Fruit fly (Drosophila melanogaster) whole organism, pupa: ENCODE measurements around the gene pr.

Experiments used
- CG10348 ChIP-seq: fragments of 200-800 bp; sonication (Bioruptor generic); IDR thresholded peaks from 2 replicates; pipeline ENCODE4 v1.3.6; 2022; ENCODE audit warnings: missing biosample characterization, missing genetic modification characterization
- CG12605 ChIP-seq: fragments of 200-800 bp; sonication (Bioruptor generic); IDR thresholded peaks from 2 replicates; pipeline ENCODE4 v1.3.6; 2022; ENCODE audit warnings: missing biosample characterization, missing genetic modification characterization
- CG13204 ChIP-seq: fragments of 200-800 bp; sonication (Bioruptor generic); optimal IDR thresholded peaks from 2 replicates; lab custom pipeline; 2018; ENCODE audit warnings: missing biosample characterization, mild to moderate bottlenecking, missing genetic modification characterization, moderate library complexity
- CG14655 ChIP-seq: fragments of 200-800 bp; sonication (Bioruptor generic); optimal IDR thresholded peaks from 3 replicates; lab custom pipeline; 2017; ENCODE audit warnings: mild to moderate bottlenecking, missing biosample characterization, missing genetic modification reagents, missing genetic modification characterization
- CG15710 ChIP-seq: fragments of 200-800 bp; sonication (Bioruptor generic); optimal IDR thresholded peaks from 2 replicates; lab custom pipeline; 2018; ENCODE audit warnings: missing biosample characterization, mild to moderate bottlenecking, missing genetic modification characterization, moderate library complexity
- CG17806 ChIP-seq: fragments of 200-800 bp; sonication (Bioruptor generic); optimal IDR thresholded peaks from 2 replicates; lab custom pipeline; 2018; ENCODE audit warnings: missing biosample characterization, mild to moderate bottlenecking, missing genetic modification characterization, moderate library complexity
- CG32121 ChIP-seq: fragments of 200-800 bp; sonication (Bioruptor generic); IDR thresholded peaks from 2 replicates; pipeline ENCODE4 v1.3.6; 2022; ENCODE audit warnings: missing biosample characterization, missing genetic modification characterization
- CG34367 ChIP-seq: fragments of 200-800 bp; sonication (Bioruptor generic); optimal IDR thresholded peaks from 2 replicates; lab custom pipeline; 2018; ENCODE audit warnings: missing biosample characterization, mild to moderate bottlenecking, missing genetic modification characterization
- CG4496 ChIP-seq: fragments of 200-800 bp; sonication (Bioruptor generic); IDR thresholded peaks from 3 replicates; pipeline ENCODE4 v1.3.6; 2022; ENCODE audit warnings: missing biosample characterization, missing genetic modification characterization
- CG8159 ChIP-seq: fragments of 200-800 bp; sonication (Bioruptor generic); optimal IDR thresholded peaks from 3 replicates; lab custom pipeline; 2018; ENCODE audit warnings: missing biosample characterization, mild to moderate bottlenecking, missing genetic modification characterization, moderate library complexity
- CG8301 ChIP-seq: fragments of 200-800 bp; sonication (Bioruptor generic); optimal IDR thresholded peaks from 2 replicates; lab custom pipeline; 2018; ENCODE audit warnings: missing biosample characterization, mild to moderate bottlenecking, missing genetic modification characterization
- CG9948 ChIP-seq: fragments of 200-800 bp; sonication (Bioruptor generic); optimal IDR thresholded peaks from 2 replicates; lab custom pipeline; 2018; ENCODE audit warnings: missing biosample characterization, mild to moderate bottlenecking, missing genetic modification characterization, moderate library complexity
- D1 ChIP-seq: fragments of 200-800 bp; sonication (Bioruptor generic); optimal IDR thresholded peaks from 2 replicates; lab custom pipeline; 2018; ENCODE audit warnings: missing biosample characterization, mild to moderate bottlenecking, missing genetic modification characterization, moderate library complexity
- EcR ChIP-seq: fragments of 200-800 bp; sonication (Bioruptor generic); optimal IDR thresholded peaks from 3 replicates; lab custom pipeline; 2019; ENCODE audit warnings: missing biosample characterization, missing genetic modification characterization, mild to moderate bottlenecking, moderate library complexity, missing genetic modification reagents
- Ets98B ChIP-seq: fragments of 200-800 bp; sonication (Bioruptor generic); IDR thresholded peaks from 2 replicates; pipeline ENCODE4 v1.3.6; 2022; ENCODE audit warnings: missing biosample characterization, missing genetic modification characterization
- Pif1A ChIP-seq: fragments of 200-800 bp; sonication (Bioruptor generic); optimal IDR thresholded peaks from 3 replicates; lab custom pipeline; 2016; ENCODE audit warnings: missing biosample characterization, missing genetic modification characterization
- Pif1B ChIP-seq: fragments of 200-800 bp; sonication (Bioruptor generic); optimal IDR thresholded peaks from 3 replicates; lab custom pipeline; 2016; ENCODE audit warnings: missing biosample characterization, missing genetic modification characterization
- Snoo ChIP-seq: fragments of 200-800 bp; sonication (Bioruptor generic); optimal IDR thresholded peaks from 3 replicates; lab custom pipeline; 2017; ENCODE audit warnings: missing biosample characterization, mild to moderate bottlenecking, missing genetic modification characterization, inconsistent platforms
- fd96Ca ChIP-seq: fragments of 200-800 bp; sonication (Bioruptor generic); IDR thresholded peaks from 3 replicates; pipeline ENCODE4 v1.3.6; 2022; ENCODE audit warnings: missing biosample characterization, missing genetic modification characterization
- gl ChIP-seq: fragments of 200-800 bp; sonication (Bioruptor generic); optimal IDR thresholded peaks from 2 replicates; lab custom pipeline; 2018; ENCODE audit warnings: missing biosample characterization, mild to moderate bottlenecking, missing genetic modification characterization
- rn ChIP-seq: fragments of 200-800 bp; sonication (Bioruptor generic); IDR thresholded peaks from 2 replicates; pipeline ENCODE4 v1.3.6; 2022; ENCODE audit warnings: missing biosample characterization, missing genetic modification characterization

The pr gene

DNA sequence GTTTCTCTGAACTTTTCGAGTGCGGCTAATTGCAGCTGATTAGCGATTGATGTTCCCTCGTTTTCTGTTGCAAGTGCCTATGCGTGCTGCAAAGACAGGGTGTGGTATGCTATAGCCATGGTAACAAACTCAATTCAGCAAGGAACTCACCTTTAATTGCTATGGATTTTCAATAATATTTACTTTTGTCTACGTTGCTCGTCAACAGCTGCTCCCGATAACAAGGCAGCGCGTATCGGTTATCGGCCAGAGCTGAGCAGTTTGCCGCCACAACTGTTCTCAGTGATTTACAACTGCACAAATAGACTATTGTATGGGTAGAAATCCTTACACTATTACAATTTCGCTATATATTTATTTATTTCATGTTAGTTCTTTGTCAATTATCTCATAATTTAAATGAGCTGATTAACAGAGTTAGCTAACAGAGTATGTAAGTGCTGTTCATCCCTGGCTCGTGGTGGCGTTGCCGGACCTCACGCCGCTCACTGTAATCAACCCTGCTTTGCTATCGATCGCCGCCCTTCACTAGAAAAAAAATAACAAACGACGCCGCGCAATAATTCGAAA is at the start of gene pr, which contains the start of gene neb:
Gene pr (minus strand): TSS at position 225 of the 570 bp plus-strand sequence.
Gene neb (plus strand): TSS at position 524 of the 570 bp plus-strand sequence.
- no peak for TF ChIP-seq CG32121 (GFP tag; lab: Robert Waterston, UW)
- no peak for TF ChIP-seq CG10348 (GFP tag; lab: Robert Waterston, UW)
- TF ChIP-seq CG8159 (tag; lab: Kevin White, UChicago) = no peak
- TF ChIP-seq gl = no peak
- no peak for TF ChIP-seq Pif1A (GFP tag; lab: Kevin White, UChicago)
- peak; percentile 61 for TF ChIP-seq Pif1B (GFP tag; lab: Kevin White, UChicago)
- TF ChIP-seq EcR (GFP tag; lab: Kevin White, UChicago) = no peak
- TF ChIP-seq CG34367 = peak; percentile 36
- TF ChIP-seq rn (GFP tag; lab: Robert Waterston, UW) = no peak
- TF ChIP-seq CG14655 (GFP tag; lab: Kevin White, UChicago) = no peak
- TF ChIP-seq D1 (tag; lab: Kevin White, UChicago) = no peak
- TF ChIP-seq CG4496 (GFP tag; lab: Robert Waterston, UW) = no peak
- TF ChIP-seq fd96Ca (GFP tag; lab: Robert Waterston, UW) = no peak
- no peak for TF ChIP-seq Snoo (tag; lab: Kevin White, UChicago)
- no peak for TF ChIP-seq CG9948 (tag; lab: Kevin White, UChicago)
- no peak for TF ChIP-seq Ets98B
- TF ChIP-seq CG15710 = peak; percentile 50
- TF ChIP-seq CG13204 (GFP tag; lab: Kevin White, UChicago) = no peak
- no peak for TF ChIP-seq CG8301 (tag; lab: Kevin White, UChicago)
- 0 out of 2 replicates have a peak, but pooled peaks have one; percentile 39 for TF ChIP-seq CG12605 (GFP tag; lab: Robert Waterston, UW)
- no peak for TF ChIP-seq CG17806 (tag; lab: Kevin White, UChicago)

DNA sequence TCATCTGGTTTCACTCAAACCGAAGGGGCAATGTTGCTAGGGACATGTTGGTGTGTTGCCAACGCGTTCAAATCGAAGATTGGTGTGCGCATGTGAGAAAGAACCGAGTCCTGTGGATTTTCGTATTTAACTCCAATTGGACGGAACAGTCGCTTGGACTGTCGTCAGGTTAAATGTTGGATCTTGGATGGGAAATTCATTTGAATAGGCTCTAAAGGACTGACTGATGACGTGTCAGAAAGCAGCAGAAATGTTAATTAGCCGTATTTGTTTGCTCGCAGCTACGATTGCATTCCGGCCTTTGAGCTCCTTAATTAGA is 45.9 kb upstream of the pr start:
- TF ChIP-seq CG9948 (tag; lab: Kevin White, UChicago) (no peak), CG10348 (GFP tag; lab: Robert Waterston, UW) (no peak), rn (GFP tag; lab: Robert Waterston, UW) (no peak), CG8159 (tag; lab: Kevin White, UChicago) (no peak), CG8301 (tag; lab: Kevin White, UChicago) (no peak), Snoo (tag; lab: Kevin White, UChicago) (no peak), D1 (tag; lab: Kevin White, UChicago) (no peak), CG32121 (GFP tag; lab: Robert Waterston, UW) (no peak), CG15710 (no peak), CG12605 (GFP tag; lab: Robert Waterston, UW) (no peak), fd96Ca (GFP tag; lab: Robert Waterston, UW) (no peak)

DNA sequence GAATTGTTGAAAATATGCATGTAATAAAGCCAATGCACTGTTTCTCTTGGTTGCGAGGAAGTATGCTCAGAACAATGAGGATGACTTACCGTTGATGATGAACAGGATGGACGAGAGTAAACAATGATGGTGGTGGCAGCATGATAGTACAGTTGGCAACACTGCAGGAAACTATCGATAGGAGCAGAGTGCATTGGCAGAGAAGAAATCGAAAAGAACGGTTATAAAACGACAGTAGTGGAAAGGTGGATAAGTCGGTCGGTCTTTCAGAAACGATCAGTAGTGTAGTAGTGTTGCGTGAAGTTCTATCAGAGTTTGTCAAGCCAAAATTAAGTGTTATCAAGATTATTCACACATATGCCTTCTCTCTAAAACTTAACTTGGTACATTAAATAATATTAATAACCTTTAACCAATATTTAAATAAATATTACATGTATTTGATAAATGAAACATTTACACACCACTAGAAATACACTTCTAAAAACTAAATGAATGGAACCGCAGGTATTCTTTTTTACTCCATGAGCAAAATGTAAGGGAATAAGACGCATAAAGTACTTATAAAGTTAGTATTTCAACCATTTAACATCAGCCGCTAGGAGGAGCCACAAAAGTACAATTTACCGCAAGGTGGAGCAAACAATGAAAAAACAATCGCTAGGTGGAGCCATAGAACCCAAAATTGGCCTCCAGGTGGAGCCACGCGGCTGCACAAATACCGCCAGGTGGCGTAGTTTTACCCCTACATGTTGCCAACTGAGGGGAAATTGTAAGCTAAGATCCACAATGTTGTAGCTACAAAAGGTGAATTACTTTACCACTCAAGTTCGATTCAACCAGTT is 45.4 kb upstream of the pr start:
- TF ChIP-seq CG12605 (GFP tag; lab: Robert Waterston, UW) = peak; percentile 38
- TF ChIP-seq Pif1A (GFP tag; lab: Kevin White, UChicago) = no peak
- TF ChIP-seq CG10348 (GFP tag; lab: Robert Waterston, UW) = no peak
- peak; percentile 74 for TF ChIP-seq CG14655 (GFP tag; lab: Kevin White, UChicago)
- TF ChIP-seq rn (GFP tag; lab: Robert Waterston, UW) = peak; percentile 61
- TF ChIP-seq CG13204 (GFP tag; lab: Kevin White, UChicago) = no peak
- TF ChIP-seq CG15710 = peak; percentile 68
- peak; percentile 57 for TF ChIP-seq CG9948 (tag; lab: Kevin White, UChicago)
- no peak for TF ChIP-seq EcR (GFP tag; lab: Kevin White, UChicago)
- TF ChIP-seq gl = peak; percentile 9
- TF ChIP-seq D1 (tag; lab: Kevin White, UChicago) = no peak
- no peak; the same call in 1 of the 3 replicates for TF ChIP-seq CG4496 (GFP tag; lab: Robert Waterston, UW)
- peak; percentile 70 for TF ChIP-seq CG8301 (tag; lab: Kevin White, UChicago)
- peak; percentile 66 for TF ChIP-seq CG8159 (tag; lab: Kevin White, UChicago)
- peak; percentile 50; the same call in 1 of the 2 replicates for TF ChIP-seq CG32121 (GFP tag; lab: Robert Waterston, UW)
- peak; percentile 55 for TF ChIP-seq Pif1B (GFP tag; lab: Kevin White, UChicago)
- TF ChIP-seq fd96Ca (GFP tag; lab: Robert Waterston, UW) = peak; percentile 51; the same call in 2 of the 3 replicates
- TF ChIP-seq Snoo (tag; lab: Kevin White, UChicago) = peak; percentile 32
- peak; percentile 44 for TF ChIP-seq CG17806 (tag; lab: Kevin White, UChicago)
- no peak; the same call in 1 of the 2 replicates for TF ChIP-seq Ets98B
- TF ChIP-seq CG34367 = peak; percentile 48
- TF ChIP-seq, all 21 proteins: peak for 14

DNA sequence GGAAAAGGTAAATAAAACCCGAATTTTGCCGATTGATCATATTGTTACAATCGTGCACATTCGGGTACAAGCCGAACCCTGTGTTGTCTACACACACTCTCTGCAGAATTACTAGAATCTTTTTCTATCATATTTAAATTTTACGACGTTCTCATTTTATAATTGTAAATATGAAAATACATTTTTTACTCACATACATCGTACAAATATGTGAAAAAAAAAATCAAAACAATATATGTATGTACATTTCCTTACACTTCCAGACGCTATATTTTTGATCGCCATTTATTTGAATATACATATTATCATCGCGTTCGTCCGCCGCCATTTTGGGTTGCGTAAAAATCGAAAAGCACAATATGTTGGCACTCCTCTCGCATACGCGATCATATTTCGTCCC is 42.5 kb upstream of the pr start:
- TF ChIP-seq CG14655 (GFP tag; lab: Kevin White, UChicago) (no peak), CG17806 (tag; lab: Kevin White, UChicago) (no peak), gl (no peak), CG4496 (GFP tag; lab: Robert Waterston, UW) (no peak), Ets98B (no peak), Pif1B (GFP tag; lab: Kevin White, UChicago) (no peak), fd96Ca (GFP tag; lab: Robert Waterston, UW) (no peak), CG8301 (tag; lab: Kevin White, UChicago) (no peak), CG32121 (GFP tag; lab: Robert Waterston, UW) (no peak), Pif1A (GFP tag; lab: Kevin White, UChicago) (no peak), CG10348 (GFP tag; lab: Robert Waterston, UW) (no peak), CG34367 (no peak), CG8159 (tag; lab: Kevin White, UChicago) (no peak), D1 (tag; lab: Kevin White, UChicago) (no peak), CG13204 (GFP tag; lab: Kevin White, UChicago) (no peak), Snoo (tag; lab: Kevin White, UChicago) (no peak), CG15710 (no peak), CG12605 (GFP tag; lab: Robert Waterston, UW) (no peak), CG9948 (tag; lab: Kevin White, UChicago) (no peak), EcR (GFP tag; lab: Kevin White, UChicago) (no peak)
